Worm (Caenorhabditis elegans) whole organism, young adult: ENCODE results near the gene cyp-13A1.
A peak's percentile ranks its signal among the peaks of the same experiment; 100 is the strongest.

Experiments
- B0336.3 ChIP-seq: fragments of 200-800 bp; sonication (Bioruptor generic); IDR thresholded peaks from 2 replicates; pipeline ENCODE4 v1.3.6; 2022; ENCODE audit warnings: missing genetic modification characterization, missing compliant biosample characterization
- D2030.7 ChIP-seq: fragments of 200-800 bp; sonication (Bioruptor generic); IDR thresholded peaks from 2 replicates; pipeline ENCODE4 v1.3.6; 2022; ENCODE audit warnings: missing genetic modification reagents, missing genetic modification characterization, missing compliant biosample characterization
- F10E7.11 ChIP-seq: sonication (generic microtip); optimal IDR thresholded peaks from 2 replicates; lab custom pipeline; 2017; ENCODE audit warnings: mild to moderate bottlenecking, missing genetic modification characterization, moderate library complexity, missing compliant biosample characterization
- F23B12.7 ChIP-seq: sonication (generic microtip); optimal IDR thresholded peaks from 2 replicates; lab custom pipeline; 2017; ENCODE audit warnings: missing genetic modification characterization, mild to moderate bottlenecking, missing compliant biosample characterization, antibody characterized with exemption, moderate library complexity; ENCODE audit not compliant: insufficient read depth
- F33H1.4 ChIP-seq: fragments of 200-800 bp; sonication (Bioruptor generic); IDR thresholded peaks from 2 replicates; pipeline ENCODE4 v1.3.6; 2022; ENCODE audit warnings: missing genetic modification reagents, missing genetic modification characterization, missing compliant biosample characterization
- Y53F4B.3 ChIP-seq: fragments of 200-800 bp; sonication (Bioruptor generic); IDR thresholded peaks from 2 replicates; pipeline ENCODE4 v1.3.6; 2022; ENCODE audit warnings: missing genetic modification reagents, missing genetic modification characterization, missing compliant biosample characterization
- Y53G8AR.9 ChIP-seq: fragments of 200-800 bp; sonication (Bioruptor generic); conservative IDR thresholded peaks from 2 replicates; pipeline ENCODE4 v1.3.6; 2022; ENCODE audit warnings: missing genetic modification reagents, missing genetic modification characterization, missing compliant biosample characterization
- Y56A3A.18 ChIP-seq: fragments of 200-800 bp; sonication (Bioruptor generic); IDR thresholded peaks from 2 replicates; pipeline ENCODE4 v1.3.6; 2022; ENCODE audit warnings: missing genetic modification reagents, missing genetic modification characterization, missing compliant biosample characterization
- ama-1 ChIP-seq, 3 experiments: fragments of 150-350 bp in 1 of 3; sonication (generic microtip) in 2 of 3; optimal IDR thresholded peaks; 2 replicates each; lab custom pipeline; 2014 to 2018; ENCODE audit warnings: missing biosample characterization in 2 of 3, missing genetic modification characterization in 2 of 3, missing genetic modification reagents in 2 of 3
- ccch-3 ChIP-seq: fragments of 200-800 bp; sonication (Bioruptor generic); optimal IDR thresholded peaks from 2 replicates; lab custom pipeline; 2018; ENCODE audit warnings: mild to moderate bottlenecking, missing genetic modification characterization, missing compliant biosample characterization
- ceh-79 ChIP-seq: sonication (generic microtip); optimal IDR thresholded peaks from 2 replicates; lab custom pipeline; 2017; ENCODE audit warnings: mild to moderate bottlenecking, missing genetic modification characterization, missing compliant biosample characterization
- ceh-91 ChIP-seq: fragments of 200-800 bp; sonication (Bioruptor generic); IDR thresholded peaks from 2 replicates; pipeline ENCODE4 v1.3.6; 2022; ENCODE audit warnings: missing genetic modification reagents, missing genetic modification characterization, missing compliant biosample characterization
- dox-1 ChIP-seq: fragments of 200-800 bp; sonication (Bioruptor generic); IDR thresholded peaks from 2 replicates; pipeline ENCODE4 v1.3.6; 2022; ENCODE audit warnings: missing genetic modification reagents, missing genetic modification characterization, missing compliant biosample characterization
- dpff-1 ChIP-seq: sonication (generic microtip); optimal IDR thresholded peaks from 2 replicates; lab custom pipeline; 2017; ENCODE audit warnings: mild to moderate bottlenecking, missing genetic modification characterization, missing compliant biosample characterization
- dpl-1 ChIP-seq: fragments of 150-350 bp; optimal IDR thresholded peaks from 2 replicates; lab custom pipeline; 2014; ENCODE audit warnings: missing biosample characterization, missing genetic modification reagents, missing genetic modification characterization
- gei-17 ChIP-seq: fragments of 200-800 bp; sonication (Bioruptor generic); optimal IDR thresholded peaks from 2 replicates; lab custom pipeline; 2018; ENCODE audit warnings: mild to moderate bottlenecking, missing genetic modification characterization, missing compliant biosample characterization
- him-1 ChIP-seq: sonication (generic microtip); optimal IDR thresholded peaks from 2 replicates; lab custom pipeline; 2016; ENCODE audit warnings: missing genotype, missing genetic modification reagents, missing genetic modification characterization, missing compliant biosample characterization
- hlh-12 ChIP-seq: sonication (generic microtip); optimal IDR thresholded peaks from 2 replicates; lab custom pipeline; 2016; ENCODE audit warnings: missing genetic modification characterization, missing compliant biosample characterization
- hlh-26 ChIP-seq: fragments of 200-800 bp; sonication (Bioruptor generic); conservative IDR thresholded peaks from 2 replicates; pipeline ENCODE4 v1.3.6; 2022; ENCODE audit warnings: missing genetic modification reagents, missing genetic modification characterization, missing compliant biosample characterization
- hmg-1.2 ChIP-seq: fragments of 200-800 bp; sonication (Bioruptor generic); IDR thresholded peaks from 2 replicates; pipeline ENCODE4 v1.3.6; 2022; ENCODE audit warnings: missing genetic modification reagents, missing genetic modification characterization, missing compliant biosample characterization
- lag-1 ChIP-seq: fragments of 200-800 bp; sonication (Bioruptor generic); IDR thresholded peaks from 2 replicates; pipeline ENCODE4 v1.3.6; 2022; ENCODE audit warnings: missing genetic modification reagents, missing genetic modification characterization, missing compliant biosample characterization
- lin-26 ChIP-seq: fragments of 200-800 bp; sonication (Bioruptor generic); IDR thresholded peaks from 2 replicates; pipeline ENCODE4 v1.3.6; 2022; ENCODE audit warnings: missing genetic modification reagents, missing genetic modification characterization, missing compliant biosample characterization
- lin-54 ChIP-seq: fragments of 200-800 bp; sonication (Bioruptor generic); optimal IDR thresholded peaks from 2 replicates; lab custom pipeline; 2018; ENCODE audit warnings: mild to moderate bottlenecking, missing genetic modification characterization, missing compliant biosample characterization
- lsy-27 ChIP-seq: sonication (generic microtip); optimal IDR thresholded peaks from 2 replicates; lab custom pipeline; 2017; ENCODE audit warnings: missing genetic modification characterization, mild to moderate bottlenecking, missing compliant biosample characterization, antibody characterized with exemption, missing genotype, borderline replicate concordance; ENCODE audit not compliant: insufficient read depth
- madf-10 ChIP-seq: sonication (generic microtip); optimal IDR thresholded peaks from 2 replicates; lab custom pipeline; 2016; ENCODE audit warnings: mild to moderate bottlenecking, missing genetic modification characterization, missing compliant biosample characterization
- madf-3 ChIP-seq: fragments of 200-800 bp; sonication (Bioruptor generic); IDR thresholded peaks from 2 replicates; pipeline ENCODE4 v1.3.6; 2022; ENCODE audit warnings: missing genetic modification reagents, missing genetic modification characterization, missing compliant biosample characterization
- nhr-80 ChIP-seq: sonication (generic microtip); optimal IDR thresholded peaks from 2 replicates; lab custom pipeline; 2016; ENCODE audit warnings: missing genetic modification characterization, missing compliant biosample characterization
- pbrm-1 ChIP-seq: fragments of 200-800 bp; sonication (Bioruptor generic); IDR thresholded peaks from 2 replicates; pipeline ENCODE4 v1.3.6; 2022; ENCODE audit warnings: missing genetic modification reagents, missing genetic modification characterization, missing compliant biosample characterization
- pha-4 ChIP-seq: fragments of 150-350 bp; sonication (generic microtip); optimal IDR thresholded peaks from 2 replicates; lab custom pipeline; 2014; ENCODE audit warnings: missing biosample characterization, missing genetic modification reagents, missing genetic modification characterization
- rpc-1 ChIP-seq, 2 experiments: fragments of 150-350 bp in 1 of 2; sonication (generic microtip) in 1 of 2; optimal IDR thresholded peaks; 2 replicates each; lab custom pipeline; 2014 to 2018; ENCODE audit warnings: missing biosample characterization in 1 of 2, missing genetic modification characterization in 1 of 2, missing genetic modification reagents in 1 of 2, missing genotype in 1 of 2
- snpc-1.1 ChIP-seq: sonication (generic microtip); optimal IDR thresholded peaks from 2 replicates; lab custom pipeline; 2017; ENCODE audit warnings: missing genetic modification characterization, mild to moderate bottlenecking, missing compliant biosample characterization, antibody characterized with exemption, moderate library complexity, missing genotype, missing genetic modification reagents; ENCODE audit not compliant: insufficient read depth
- snpc-3.4 ChIP-seq: sonication (generic microtip); optimal IDR thresholded peaks from 2 replicates; lab custom pipeline; 2017; ENCODE audit warnings: missing genetic modification characterization, mild to moderate bottlenecking, missing compliant biosample characterization, antibody characterized with exemption, moderate library complexity, missing genotype, missing genetic modification reagents
- snpc-4 ChIP-seq, 5 experiments: fragments of 150-350 bp in 1 of 5; sonication (generic microtip) in 4 of 5; optimal IDR thresholded peaks; 2 replicates each; lab custom pipeline; 2014 to 2018; ENCODE audit warnings: missing genetic modification characterization in 5 of 5, missing biosample characterization in 3 of 5, antibody characterized with exemption in 2 of 5, mild to moderate bottlenecking in 2 of 5, missing compliant biosample characterization in 2 of 5, missing genotype in 2 of 5, moderate library complexity in 2 of 5, missing genetic modification reagents in 1 of 5
- sptf-2 ChIP-seq: fragments of 200-800 bp; sonication (Bioruptor generic); optimal IDR thresholded peaks from 2 replicates; lab custom pipeline; 2018; ENCODE audit warnings: mild to moderate bottlenecking, missing genetic modification characterization, missing compliant biosample characterization
- tbp1 ChIP-seq: fragments of 200-800 bp; sonication (Bioruptor generic); optimal IDR thresholded peaks from 2 replicates; lab custom pipeline; 2018; ENCODE audit warnings: mild to moderate bottlenecking, missing genetic modification characterization, missing compliant biosample characterization
- tbx-9 ChIP-seq: sonication (generic microtip); optimal IDR thresholded peaks from 2 replicates; lab custom pipeline; 2016; ENCODE audit warnings: borderline replicate concordance, missing genetic modification characterization, inconsistent platforms, missing compliant biosample characterization
- unc-62 ChIP-seq: fragments of 150-350 bp; optimal IDR thresholded peaks from 2 replicates; lab custom pipeline; 2014; ENCODE audit warnings: missing biosample characterization, missing genetic modification reagents, missing genetic modification characterization
- zfh-2 ChIP-seq: fragments of 200-800 bp; sonication (Bioruptor generic); conservative IDR thresholded peaks from 2 replicates; pipeline ENCODE4 v1.3.6; 2022; ENCODE audit warnings: missing genetic modification reagents, missing genetic modification characterization, missing compliant biosample characterization

Gene cyp-13A1

ce11 chrII:9787395-9788152 lies 5.8 kb upstream of the cyp-13A1 start, which contains the start of gene cyp-13A2:
Gene cyp-13A2 (minus strand): TSS chrII:9787629.
- TF ChIP-seq B0336.3 (GFP tag; lab: Robert Waterston, UW) = 0 out of 2 replicates have a peak, but pooled peaks have one; percentile 27
- TF ChIP-seq tbx-9 (tag; lab: Kevin White, UChicago) = no peak
- TF ChIP-seq D2030.7 = no peak
- no peak for TF ChIP-seq F10E7.11 (tag; lab: Kevin White, UChicago)
- TF ChIP-seq rpc-1 (optimal IDR thresholded peaks at IDR 0.05; lab: Kevin White, UChicago) = no peak
- peak; percentile 3 for TF ChIP-seq rpc-1 (tag; optimal IDR thresholded peaks at IDR 0.05; lab: Kevin White, UChicago)
- no peak for TF ChIP-seq dpff-1
- TF ChIP-seq madf-10 = no peak
- TF ChIP-seq him-1 = peak; percentile 56
- TF ChIP-seq sptf-2 (GFP tag; lab: Kevin White, UChicago) = no peak
- TF ChIP-seq ceh-79 (tag; lab: Kevin White, UChicago) = no peak
- no peak for TF ChIP-seq dox-1 (GFP tag; lab: Robert Waterston, UW)
- no peak for TF ChIP-seq lsy-27 (tag; lab: Kevin White, UChicago)
- TF ChIP-seq F23B12.7 (tag; lab: Kevin White, UChicago) = no peak
- TF ChIP-seq pha-4 (tag; lab: Kevin White, UChicago) = peak; percentile 6
- peak; percentile 93 for TF ChIP-seq snpc-4 (GFP tag; optimal IDR thresholded peaks at IDR 0.05; lab: Kevin White, UChicago)
- peak; percentile 94 to 98 (median 96) for TF ChIP-seq snpc-4 (tag; optimal IDR thresholded peaks at IDR 0.05; lab: Kevin White, UChicago)
- no peak for TF ChIP-seq dpl-1 (GFP tag; lab: Kevin White, UChicago)
- TF ChIP-seq lin-26 (GFP tag; lab: Robert Waterston, UW) = no peak
- peak; percentile 86 for TF ChIP-seq snpc-3.4 (tag; lab: Kevin White, UChicago)
- TF ChIP-seq gei-17 (GFP tag; lab: Kevin White, UChicago) = no peak
- peak; percentile 89 for TF ChIP-seq nhr-80 (tag; lab: Kevin White, UChicago)
- TF ChIP-seq tbp1 (GFP tag; lab: Kevin White, UChicago) = peak; percentile 57
- no peak for TF ChIP-seq hlh-12 (tag; lab: Kevin White, UChicago)
- TF ChIP-seq hmg-1.2 (GFP tag; lab: Robert Waterston, UW) = peak; percentile 84
- TF ChIP-seq snpc-1.1 = peak; percentile 93
- peak; percentile 24; the same call in 1 of the 2 replicates for TF ChIP-seq F33H1.4 (GFP tag; lab: Robert Waterston, UW)

- TF ChIP-seq Y53F4B.3 (no peak), Y53G8AR.9 (no peak), madf-10 (no peak), madf-3 (no peak), dox-1 (GFP tag; lab: Robert Waterston, UW) (no peak), lag-1 (GFP tag; lab: Robert Waterston, UW) (no peak), pbrm-1 (GFP tag; lab: Robert Waterston, UW) (no peak), ccch-3 (GFP tag; lab: Kevin White, UChicago) (no peak), ceh-91 (GFP tag; lab: Robert Waterston, UW) (no peak), hlh-26 (GFP tag; lab: Robert Waterston, UW) (no peak), unc-62 (no peak), Y56A3A.18 (GFP tag; lab: Robert Waterston, UW) (no peak), zfh-2 (GFP tag; lab: Robert Waterston, UW) (no peak), snpc-3.4 (tag; lab: Kevin White, UChicago) (no peak), ama-1 (optimal IDR thresholded peaks at IDR 0.05; lab: Kevin White, UChicago) (no peak), ama-1 (GFP tag; optimal IDR thresholded peaks at IDR 0.05; lab: Kevin White, UChicago) (no peak), lin-54 (GFP tag; lab: Kevin White, UChicago) (no peak), lin-26 (GFP tag; lab: Robert Waterston, UW) (no peak)
Measured at ce11 chrII:9786215-9786614, 4.4 kb upstream of the cyp-13A1 start.
